Worm (Caenorhabditis elegans): ENCODE results near the gene C56E10.3.

DNA sequence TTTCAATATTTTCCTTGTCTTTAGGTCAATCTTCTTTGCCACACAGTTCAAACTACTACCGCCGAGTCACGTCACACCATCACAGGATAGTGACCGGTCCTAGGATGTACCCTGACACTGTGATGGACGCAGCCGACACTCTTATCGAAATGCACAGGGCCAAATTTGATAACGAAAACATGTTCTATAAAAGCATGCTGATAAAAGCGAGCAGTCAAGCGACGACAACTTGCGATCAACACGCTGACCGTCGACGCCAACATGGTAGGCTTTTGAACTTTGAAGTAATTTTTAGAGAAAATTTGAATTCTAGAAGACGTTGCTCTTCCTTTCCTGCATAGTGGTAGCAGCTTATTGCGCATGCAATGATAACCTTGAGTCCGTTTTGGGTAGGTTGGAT lies 38.5 kb upstream of the C56E10.3 start, which contains the start of gene cpr-6:
- TF ChIP-seq ceh-45 (GFP tag; IDR thresholded peaks at IDR 0.05) (no peak), ceh-24 (tag; optimal IDR thresholded peaks at IDR 0.05) (no peak), ama-1 (optimal IDR thresholded peaks at IDR 0.05) (no peak), pqm-1 (tag; optimal IDR thresholded peaks at IDR 0.05) (no peak), lin-11 (tag; optimal IDR thresholded peaks at IDR 0.05) (no peak), hlh-13 (GFP tag; optimal IDR thresholded peaks at IDR 0.05) (no peak), fax-1 (tag; optimal IDR thresholded peaks at IDR 0.05) (no peak), ceh-14 (tag; optimal IDR thresholded peaks at IDR 0.05) (no peak)

Measured in whole organism, late embryonic.